Worm (Caenorhabditis elegans) whole organism, mixed stage, embryonic: Measurements from ENCODE around the gene fipr-4.

Experiments used
- blmp-1 ChIP-seq: fragments of 150-350 bp; optimal IDR thresholded peaks from 2 replicates; lab custom pipeline; 2014; ENCODE audit warnings: missing biosample characterization, missing genetic modification characterization
- ces-1 ChIP-seq: fragments of 150-350 bp; optimal IDR thresholded peaks from 2 replicates; lab custom pipeline; 2014; ENCODE audit warnings: missing biosample characterization, missing genetic modification reagents, missing genetic modification characterization
- drap-1 ChIP-seq: fragments of 200-800 bp; sonication (Bioruptor generic); optimal IDR thresholded peaks from 3 replicates; lab custom pipeline; 2018; ENCODE audit warnings: mild to moderate bottlenecking, missing genetic modification characterization, missing compliant biosample characterization
- elt-3 ChIP-seq: fragments of 150-350 bp; optimal IDR thresholded peaks from 2 replicates; lab custom pipeline; 2014; ENCODE audit warnings: missing biosample characterization, missing genetic modification characterization
- nhr-12 ChIP-seq: fragments of 150-350 bp; optimal IDR thresholded peaks from 2 replicates; lab custom pipeline; 2014; ENCODE audit warnings: missing biosample characterization, missing genetic modification characterization
- nhr-28 ChIP-seq: fragments of 150-350 bp; optimal IDR thresholded peaks from 2 replicates; lab custom pipeline; 2014; ENCODE audit warnings: missing biosample characterization, missing genetic modification characterization
- pha-4 ChIP-seq: fragments of 150-350 bp; optimal IDR thresholded peaks from 2 replicates; lab custom pipeline; 2018; ENCODE audit warnings: missing biosample characterization, missing genetic modification reagents, missing genetic modification characterization
- sem-2 ChIP-seq: fragments of 200-800 bp; sonication (Bioruptor generic); optimal IDR thresholded peaks from 2 replicates; lab custom pipeline; 2018; ENCODE audit warnings: mild to moderate bottlenecking, missing genetic modification characterization, missing compliant biosample characterization
- snpc-4 ChIP-seq: fragments of 150-350 bp; optimal IDR thresholded peaks from 2 replicates; lab custom pipeline; 2014; ENCODE audit warnings: missing biosample characterization, missing genetic modification characterization
- unc-120 ChIP-seq: sonication (generic microtip); optimal IDR thresholded peaks from 2 replicates; lab custom pipeline; 2017; ENCODE audit warnings: missing genetic modification characterization, missing compliant biosample characterization; ENCODE audit not compliant: poor library complexity, severe bottlenecking
- unc-39 ChIP-seq: fragments of 150-350 bp; optimal IDR thresholded peaks from 2 replicates; lab custom pipeline; 2014; ENCODE audit warnings: missing biosample characterization, missing genetic modification characterization
- unc-62 ChIP-seq: fragments of 150-350 bp; optimal IDR thresholded peaks from 2 replicates; lab custom pipeline; 2014; ENCODE audit warnings: missing biosample characterization, missing genetic modification reagents, missing genetic modification characterization
- ztf-11 ChIP-seq: fragments of 150-350 bp; optimal IDR thresholded peaks from 2 replicates; lab custom pipeline; 2014; ENCODE audit warnings: missing biosample characterization, missing genetic modification characterization

DNA sequence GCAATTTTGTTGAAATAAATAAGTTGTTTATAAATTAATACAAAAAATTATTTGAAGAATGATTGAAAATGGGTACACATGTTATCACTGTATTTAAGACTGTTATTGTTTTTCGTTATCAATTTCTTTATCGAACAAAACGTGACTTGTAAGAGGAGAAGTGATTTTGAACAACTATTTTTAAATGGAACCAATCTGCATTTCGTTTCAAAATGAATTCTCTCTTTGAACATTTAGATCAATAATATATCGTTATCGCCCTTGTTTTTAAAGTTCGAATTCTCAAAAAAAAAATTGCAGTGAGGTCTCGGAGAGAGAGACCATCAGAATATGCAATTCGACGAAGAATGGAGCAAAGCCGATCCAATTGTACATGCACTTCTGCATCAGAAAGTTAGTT is 49.0 kb downstream of the fipr-4 start, which contains the start of gene cul-5:
- TF ChIP-seq unc-62 (GFP tag; lab: Kevin White, UChicago), result no peak
- TF ChIP-seq drap-1, result no peak
- no peak for TF ChIP-seq nhr-28 (tag; lab: Kevin White, UChicago)
- TF ChIP-seq ztf-11 (tag; lab: Kevin White, UChicago), result no peak
- TF ChIP-seq nhr-12 (tag; lab: Kevin White, UChicago), result no peak
- no peak for TF ChIP-seq ces-1 (GFP tag; lab: Kevin White, UChicago)
- TF ChIP-seq snpc-4 (tag; lab: Kevin White, UChicago), result no peak
- no peak for TF ChIP-seq sem-2
- no peak for TF ChIP-seq pha-4
- TF ChIP-seq unc-39 (tag; lab: Kevin White, UChicago), result no peak
- no peak for TF ChIP-seq unc-120 (tag; lab: Kevin White, UChicago)
- TF ChIP-seq blmp-1 (tag; lab: Kevin White, UChicago), result no peak
- TF ChIP-seq elt-3 (tag; lab: Kevin White, UChicago), result no peak
